Fruit fly (Drosophila melanogaster) whole organism, embryonic: ENCODE measurements around the gene CG11342.

ENCODE experiments used
- Antp ChIP-seq: fragments of 200-800 bp; sonication (Bioruptor generic); optimal IDR thresholded peaks from 3 replicates; lab custom pipeline; 2016; ENCODE audit warnings: missing biosample characterization, missing genetic modification characterization
- CG1024 ChIP-seq: fragments of 200-800 bp; sonication (Bioruptor generic); IDR thresholded peaks from 2 replicates; pipeline ENCODE4 v1.3.6; 2022; ENCODE audit warnings: missing biosample characterization, missing genetic modification characterization
- CG10431 ChIP-seq: fragments of 200-800 bp; sonication (Bioruptor generic); optimal IDR thresholded peaks from 3 replicates; lab custom pipeline; 2018; ENCODE audit warnings: missing biosample characterization, mild to moderate bottlenecking, missing genetic modification characterization
- CG10654 ChIP-seq: fragments of 200-800 bp; sonication (Bioruptor generic); optimal IDR thresholded peaks from 2 replicates; lab custom pipeline; 2016; ENCODE audit warnings: missing biosample characterization, missing genetic modification characterization
- CG10979 ChIP-seq: fragments of 200-800 bp; sonication (Bioruptor generic); optimal IDR thresholded peaks from 2 replicates; lab custom pipeline; 2018; ENCODE audit warnings: missing biosample characterization, mild to moderate bottlenecking, missing genetic modification characterization, moderate library complexity
- CG13624 ChIP-seq: fragments of 200-800 bp; sonication (Bioruptor generic); optimal IDR thresholded peaks from 2 replicates; lab custom pipeline; 2016; ENCODE audit warnings: missing biosample characterization, missing genetic modification characterization
- CG15011 ChIP-seq: fragments of 200-800 bp; sonication (Bioruptor generic); optimal IDR thresholded peaks from 3 replicates; lab custom pipeline; 2018; ENCODE audit warnings: missing biosample characterization, mild to moderate bottlenecking, missing genetic modification characterization
- CG15514 ChIP-seq: fragments of 200-800 bp; sonication (Bioruptor generic); optimal IDR thresholded peaks from 3 replicates; lab custom pipeline; 2017; ENCODE audit warnings: missing biosample characterization, missing genetic modification characterization, mild to moderate bottlenecking, moderate library complexity, missing genetic modification reagents
- CG1792 ChIP-seq: fragments of 200-800 bp; sonication (Bioruptor generic); optimal IDR thresholded peaks from 2 replicates; lab custom pipeline; 2016; ENCODE audit warnings: missing biosample characterization, missing genetic modification characterization
- CG18262 ChIP-seq: fragments of 200-800 bp; optimal IDR thresholded peaks from 3 replicates; lab custom pipeline; 2019; ENCODE audit warnings: missing biosample characterization, mild to moderate bottlenecking, missing genetic modification characterization, moderate library complexity
- CG18476 ChIP-seq: fragments of 200-800 bp; sonication (Bioruptor generic); optimal IDR thresholded peaks from 2 replicates; lab custom pipeline; 2016; ENCODE audit warnings: missing biosample characterization, mild to moderate bottlenecking, missing genetic modification characterization
- CG32772 ChIP-seq: fragments of 200-800 bp; sonication (Bioruptor generic); IDR thresholded peaks from 2 replicates; pipeline ENCODE4 v1.3.6; 2022; ENCODE audit warnings: missing biosample characterization, missing genetic modification characterization
- CG3281 ChIP-seq: fragments of 200-800 bp; sonication (Bioruptor generic); optimal IDR thresholded peaks from 3 replicates; lab custom pipeline; 2017; ENCODE audit warnings: missing biosample characterization, mild to moderate bottlenecking, missing genetic modification characterization
- CG33213 ChIP-seq: fragments of 200-800 bp; sonication (Bioruptor generic); optimal IDR thresholded peaks from 3 replicates; lab custom pipeline; 2016; ENCODE audit warnings: missing biosample characterization, missing genetic modification characterization
- CG8388 ChIP-seq: fragments of 200-800 bp; sonication (Bioruptor generic); optimal IDR thresholded peaks from 2 replicates; lab custom pipeline; 2019; ENCODE audit warnings: missing biosample characterization, mild to moderate bottlenecking, missing genetic modification characterization, moderate library complexity
- CG9215 ChIP-seq: fragments of 200-800 bp; sonication (Bioruptor generic); IDR thresholded peaks from 2 replicates; pipeline ENCODE4 v1.3.6; 2022; ENCODE audit warnings: missing biosample characterization, missing genetic modification characterization
- CG9437 ChIP-seq: fragments of 200-800 bp; sonication (Bioruptor generic); optimal IDR thresholded peaks from 2 replicates; lab custom pipeline; 2018; ENCODE audit warnings: missing biosample characterization, mild to moderate bottlenecking, missing genetic modification characterization
- CG9609 ChIP-seq: fragments of 200-800 bp; sonication (Bioruptor generic); optimal IDR thresholded peaks from 3 replicates; lab custom pipeline; 2016; ENCODE audit warnings: missing biosample characterization, missing genetic modification characterization
- CG9817 ChIP-seq: fragments of 200-800 bp; sonication (Bioruptor generic); optimal IDR thresholded peaks from 2 replicates; lab custom pipeline; 2018; ENCODE audit warnings: missing biosample characterization, mild to moderate bottlenecking, missing genetic modification characterization, moderate library complexity
- CoRest ChIP-seq: fragments of 200-800 bp; sonication (Bioruptor generic); optimal IDR thresholded peaks from 3 replicates; lab custom pipeline; 2018; ENCODE audit warnings: missing biosample characterization, mild to moderate bottlenecking, missing genetic modification characterization, moderate library complexity
- Dbx ChIP-seq: fragments of 200-800 bp; sonication (Bioruptor generic); IDR thresholded peaks from 3 replicates; pipeline ENCODE4 v1.3.6; 2022; ENCODE audit warnings: missing biosample characterization, missing genetic modification characterization
- Dip3 ChIP-seq: fragments of 200-800 bp; sonication (Bioruptor generic); optimal IDR thresholded peaks from 3 replicates; lab custom pipeline; 2016; ENCODE audit warnings: missing biosample characterization, missing genetic modification characterization
- E2f1 ChIP-seq: fragments of 200-800 bp; sonication (Bioruptor generic); IDR thresholded peaks from 2 replicates; pipeline ENCODE4 v1.3.6; 2022; ENCODE audit warnings: missing biosample characterization, missing genetic modification characterization
- E2f2 ChIP-seq: fragments of 200-800 bp; sonication (Bioruptor generic); IDR thresholded peaks from 2 replicates; pipeline ENCODE4 v1.3.6; 2022; ENCODE audit warnings: missing biosample characterization, missing genetic modification characterization
- Hand ChIP-seq: fragments of 200-800 bp; sonication (Bioruptor generic); optimal IDR thresholded peaks from 2 replicates; lab custom pipeline; 2017; ENCODE audit warnings: mild to moderate bottlenecking, missing biosample characterization, missing genetic modification reagents, missing genetic modification characterization
- Mad ChIP-seq: fragments of 200-800 bp; sonication (Bioruptor generic); optimal IDR thresholded peaks from 2 replicates; lab custom pipeline; 2016; ENCODE audit warnings: missing biosample characterization, missing genetic modification characterization
- Max ChIP-seq: fragments of 200-800 bp; sonication (Bioruptor generic); optimal IDR thresholded peaks from 2 replicates; lab custom pipeline; 2016; ENCODE audit warnings: missing biosample characterization, mild to moderate bottlenecking, missing genetic modification characterization
- Nf-YB ChIP-seq: fragments of 200-800 bp; sonication (Bioruptor generic); optimal IDR thresholded peaks from 3 replicates; lab custom pipeline; 2019; ENCODE audit warnings: missing biosample characterization, mild to moderate bottlenecking, missing genetic modification characterization, moderate library complexity
- NfI ChIP-seq: fragments of 200-800 bp; sonication (Bioruptor generic); optimal IDR thresholded peaks from 3 replicates; lab custom pipeline; 2018; ENCODE audit warnings: missing biosample characterization, mild to moderate bottlenecking, missing genetic modification characterization, moderate library complexity
- Oli ChIP-seq: fragments of 200-800 bp; sonication (Bioruptor generic); optimal IDR thresholded peaks from 2 replicates; lab custom pipeline; 2018; ENCODE audit warnings: missing biosample characterization, mild to moderate bottlenecking, missing genetic modification characterization, moderate library complexity
- Trl ChIP-seq, 3 experiments: fragments of >200 bp in 2 of 3; fragments of 200-800 bp in 1 of 3; sonication (Bioruptor generic) in 1 of 3; optimal IDR thresholded peaks; 2 replicates in 1 of 3; 3 replicates in 2 of 3; lab custom pipeline; 2016 to 2017; ENCODE audit warnings: missing biosample characterization in 1 of 3, missing genetic modification characterization in 1 of 3
- Xrp1 ChIP-seq: fragments of 200-800 bp; sonication (Bioruptor generic); IDR thresholded peaks from 2 replicates; pipeline ENCODE4 v1.3.6; 2022; ENCODE audit warnings: missing biosample characterization, missing genetic modification characterization
- YL-1 ChIP-seq: fragments of 200-800 bp; sonication (Bioruptor generic); optimal IDR thresholded peaks from 3 replicates; lab custom pipeline; 2017; ENCODE audit warnings: missing biosample characterization, mild to moderate bottlenecking, missing genetic modification characterization
- ap ChIP-seq: fragments of 200-800 bp; sonication (Bioruptor generic); IDR thresholded peaks from 2 replicates; pipeline ENCODE4 v1.3.6; 2022; ENCODE audit warnings: missing biosample characterization, missing genetic modification characterization
- ase ChIP-seq: fragments of 200-800 bp; sonication (Bioruptor generic); IDR thresholded peaks from 3 replicates; pipeline ENCODE4 v1.3.6; 2022; ENCODE audit warnings: missing biosample characterization, missing genetic modification characterization
- chif ChIP-seq, 2 experiments: fragments of 200-800 bp; sonication (Bioruptor generic); optimal IDR thresholded peaks; 3 replicates each; lab custom pipeline; 2016; ENCODE audit warnings: missing biosample characterization in 2 of 2, missing genetic modification characterization in 2 of 2
- dimm ChIP-seq: fragments of 200-800 bp; sonication (Bioruptor generic); IDR thresholded peaks from 2 replicates; pipeline ENCODE4 v1.3.6; 2022; ENCODE audit warnings: missing biosample characterization, missing genetic modification characterization
- exex ChIP-seq: fragments of 200-800 bp; sonication (Bioruptor generic); optimal IDR thresholded peaks from 4 replicates; lab custom pipeline; 2018; ENCODE audit warnings: missing biosample characterization, mild to moderate bottlenecking, missing genetic modification characterization, moderate library complexity
- kni ChIP-seq: fragments of 200-800 bp; sonication (Bioruptor generic); optimal IDR thresholded peaks from 3 replicates; lab custom pipeline; 2017; ENCODE audit warnings: mild to moderate bottlenecking, missing biosample characterization, missing genetic modification reagents, missing genetic modification characterization
- lmd ChIP-seq: fragments of 200-800 bp; sonication (Bioruptor generic); IDR thresholded peaks from 2 replicates; pipeline ENCODE4 v1.3.6; 2022; ENCODE audit warnings: missing biosample characterization, missing genetic modification characterization
- pfk ChIP-seq: fragments of 200-800 bp; sonication (Bioruptor generic); optimal IDR thresholded peaks from 2 replicates; lab custom pipeline; 2018; ENCODE audit warnings: missing biosample characterization, mild to moderate bottlenecking, missing genetic modification characterization, moderate library complexity
- pnt ChIP-seq: fragments of 200-800 bp; sonication (Bioruptor generic); optimal IDR thresholded peaks from 3 replicates; lab custom pipeline; 2016; ENCODE audit warnings: missing biosample characterization, missing genetic modification characterization
- row ChIP-seq: fragments of 200-800 bp; sonication (Bioruptor generic); IDR thresholded peaks from 3 replicates; pipeline ENCODE4 v1.3.6; 2022; ENCODE audit warnings: missing biosample characterization, missing genetic modification characterization
- sens ChIP-seq: fragments of 200-800 bp; sonication (Bioruptor generic); peaks from one replicate; lab custom pipeline; 2016; ENCODE audit warnings: missing biosample characterization, missing genetic modification characterization
- sim ChIP-seq: fragments of 200-800 bp; sonication (Bioruptor generic); IDR thresholded peaks from 2 replicates; pipeline ENCODE4 v1.3.6; 2022; ENCODE audit warnings: missing biosample characterization, missing genetic modification characterization
- sisA ChIP-seq: fragments of 200-800 bp; sonication (Bioruptor generic); IDR thresholded peaks from 2 replicates; pipeline ENCODE4 v1.3.6; 2022; ENCODE audit warnings: missing biosample characterization, missing genetic modification characterization
- so ChIP-seq: fragments of 200-800 bp; sonication (Bioruptor generic); IDR thresholded peaks from 3 replicates; pipeline ENCODE4 v1.3.6; 2022; ENCODE audit warnings: missing biosample characterization, missing genetic modification characterization
- stc ChIP-seq: fragments of 200-800 bp; sonication (Bioruptor generic); IDR thresholded peaks from 2 replicates; pipeline ENCODE4 v1.3.6; 2022; ENCODE audit warnings: missing biosample characterization, missing genetic modification characterization
- stwl ChIP-seq: fragments of 200-800 bp; sonication (Bioruptor generic); optimal IDR thresholded peaks from 3 replicates; lab custom pipeline; 2018; ENCODE audit warnings: missing biosample characterization, mild to moderate bottlenecking, missing genetic modification characterization, moderate library complexity
- toy ChIP-seq: fragments of 200-800 bp; sonication (Bioruptor generic); IDR thresholded peaks from 2 replicates; pipeline ENCODE4 v1.3.6; 2022; ENCODE audit warnings: missing biosample characterization, missing genetic modification characterization

The CG11342 gene

DNA sequence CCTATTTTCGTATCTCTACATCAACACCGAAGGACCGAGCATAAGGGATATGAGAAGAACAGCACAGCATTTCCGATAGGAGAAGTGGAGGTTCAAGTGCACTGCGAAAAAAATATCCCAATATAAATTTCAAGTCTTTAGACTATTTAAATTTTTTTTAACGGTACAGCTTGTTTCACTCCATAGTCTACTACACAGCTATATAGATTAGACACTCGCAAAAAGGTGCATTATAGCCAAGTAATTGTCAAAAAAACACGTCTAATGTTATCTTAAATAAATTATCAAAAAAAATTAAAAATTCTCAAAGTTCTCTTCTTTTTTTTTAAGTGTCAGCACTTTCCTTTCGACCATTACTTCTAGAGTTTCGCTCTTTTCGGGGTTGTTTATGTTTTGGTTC, 11.6 kb upstream of the CG11342 start (continued):
- TF ChIP-seq Trl (optimal IDR thresholded peaks at IDR 0.05; lab: Kevin White, UChicago), result peak in 1 of 2 experiments; percentile 8
- TF ChIP-seq Trl (GFP tag; optimal IDR thresholded peaks at IDR 0.05; lab: Kevin White, UChicago), result no peak
- TF ChIP-seq CG9215 (GFP tag; lab: Robert Waterston, UW), result peak; percentile 62
- TF ChIP-seq CG33213 (GFP tag; lab: Kevin White, UChicago), result peak; percentile 12
- peak; percentile 32; the same call in 1 of the 2 replicates for TF ChIP-seq sim (GFP tag; lab: Robert Waterston, UW)
- TF ChIP-seq ap (GFP tag; lab: Robert Waterston, UW), result peak; percentile 44; the same call in 1 of the 2 replicates
- TF ChIP-seq Max (GFP tag; lab: Kevin White, UChicago), result no peak
- TF ChIP-seq E2f1 (GFP tag; lab: Robert Waterston, UW), result peak; percentile 62
- no peak for TF ChIP-seq CG1792 (GFP tag; lab: Kevin White, UChicago)
- no peak for TF ChIP-seq ase (GFP tag; lab: Robert Waterston, UW)
- no peak for TF ChIP-seq CG18476 (GFP tag; lab: Kevin White, UChicago)
- TF ChIP-seq Dbx (GFP tag; lab: Robert Waterston, UW), result peak; percentile 77
- TF ChIP-seq CG10654, result peak; percentile 11
- TF ChIP-seq Hand, result peak; percentile 82
- TF ChIP-seq CG10431 (GFP tag; lab: Kevin White, UChicago), result no peak
- TF ChIP-seq dimm (GFP tag; lab: Robert Waterston, UW), result no peak
- TF ChIP-seq CG15011 (GFP tag; lab: Kevin White, UChicago), result peak; percentile 11
- peak; percentile 61 for TF ChIP-seq stc (GFP tag; lab: Robert Waterston, UW)
- TF ChIP-seq CG9817, result peak; percentile 22
- TF ChIP-seq row, result peak; percentile 80
- TF ChIP-seq lmd (GFP tag; lab: Robert Waterston, UW), result peak; percentile 69
- TF ChIP-seq sens, result peak; percentile 80
- TF ChIP-seq exex (tag; lab: Kevin White, UChicago), result no peak
- peak; percentile 49 for TF ChIP-seq CG13624 (GFP tag; lab: Kevin White, UChicago)
- TF ChIP-seq CoRest (tag; lab: Kevin White, UChicago), result peak; percentile 69
- TF ChIP-seq pnt, result no peak
- no peak for TF ChIP-seq kni
- TF ChIP-seq CG15514, result peak; percentile 30
- peak; percentile 28; the same call in 1 of the 2 replicates for TF ChIP-seq CG32772 (GFP tag; lab: Robert Waterston, UW)
- peak; percentile 61 for TF ChIP-seq CG18262
- peak; percentile 67 for TF ChIP-seq NfI (GFP tag; lab: Kevin White, UChicago)
- peak; percentile 17 for TF ChIP-seq Nf-YB (GFP tag; lab: Kevin White, UChicago)
- no peak for TF ChIP-seq Antp (GFP tag; lab: Kevin White, UChicago)
- TF ChIP-seq CG9609, result peak; percentile 19
- TF ChIP-seq pfk (GFP tag; lab: Kevin White, UChicago), result no peak
- peak; percentile 69 for TF ChIP-seq Oli (tag; lab: Kevin White, UChicago)
- peak; percentile 14 to 31 for TF ChIP-seq chif (GFP tag; optimal IDR thresholded peaks at IDR 0.05; lab: Kevin White, UChicago)
- TF ChIP-seq sisA, result peak; percentile 50; the same call in 1 of the 2 replicates
- TF ChIP-seq stwl, result no peak
- TF ChIP-seq Mad (GFP tag; lab: Kevin White, UChicago), result no peak
- no peak for TF ChIP-seq CG8388
- TF ChIP-seq Xrp1 (GFP tag; lab: Robert Waterston, UW), result peak; percentile 65
- TF ChIP-seq Dip3, result peak; percentile 38
- TF ChIP-seq so, result 0 out of 3 replicates have a peak, but pooled peaks have one; percentile 21
- TF ChIP-seq CG10979 (tag; lab: Kevin White, UChicago), result peak; percentile 55
- peak; percentile 31 for TF ChIP-seq CG9437
- TF ChIP-seq E2f2, result peak; percentile 28; the same call in 1 of the 2 replicates
- TF ChIP-seq CG1024 (GFP tag; lab: Robert Waterston, UW), result no peak
- peak; percentile 65 for TF ChIP-seq CG3281 (GFP tag; lab: Kevin White, UChicago)
- TF ChIP-seq toy (GFP tag; lab: Robert Waterston, UW), result no peak
- TF ChIP-seq YL-1, result no peak
